Fruit fly (Drosophila melanogaster): ENCODE results near the gene Cyp313a3.

The Cyp313a3 gene

DNA sequence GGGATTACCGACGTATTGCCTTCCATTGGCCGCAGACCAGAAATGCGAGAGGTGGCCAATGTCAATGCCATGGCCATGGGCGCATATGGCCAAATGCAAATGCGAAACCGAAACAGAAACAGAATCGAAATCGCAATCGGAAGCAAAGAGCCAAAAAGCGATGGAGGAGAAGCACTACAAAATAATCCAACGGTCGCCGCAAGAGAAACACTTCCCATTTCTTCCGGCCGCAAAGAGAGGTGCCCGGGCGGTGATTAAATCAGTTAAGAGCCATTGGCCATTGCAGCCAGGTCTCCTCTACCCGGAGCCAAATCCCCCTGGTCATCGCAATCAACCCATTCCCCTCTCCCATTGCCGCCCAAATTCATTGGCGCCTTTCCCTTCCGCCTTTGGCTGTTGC is 24.9 kb downstream of the Cyp313a3 start, which contains the start of gene CG14742:
TSS of gene CG14742 (plus strand) at position 301 of the 400 bp plus-strand sequence.
- TF ChIP-seq CG8159 (tag; optimal IDR thresholded peaks at IDR 0.05) (no peak), CG10348 (GFP tag; IDR thresholded peaks at IDR 0.05) (no peak), CG9948 (tag; optimal IDR thresholded peaks at IDR 0.05) (no peak), Ets98B (GFP tag; IDR thresholded peaks at IDR 0.05) (no peak)

DNA sequence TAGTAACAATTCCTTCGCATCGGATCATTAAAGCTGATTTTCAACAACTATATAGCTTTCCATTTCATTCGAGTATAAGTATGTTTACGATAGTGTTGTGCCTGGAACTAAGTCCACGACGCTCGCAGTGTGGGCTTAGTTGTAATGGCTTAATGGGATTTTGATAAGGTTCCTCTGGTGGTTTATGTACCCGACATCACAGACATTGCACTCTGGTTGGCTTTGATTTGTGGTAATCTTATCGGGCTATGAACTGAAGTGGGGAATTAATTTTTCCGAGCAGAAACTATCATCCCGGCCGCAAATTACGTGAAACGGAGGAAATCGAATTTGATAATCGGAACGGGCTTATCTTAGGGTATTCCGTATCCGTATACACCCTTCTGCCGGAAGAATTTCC is 27.5 kb downstream of the Cyp313a3 start:
- TF ChIP-seq gl (tag; optimal IDR thresholded peaks at IDR 0.05) (no peak), Ets98B (GFP tag; IDR thresholded peaks at IDR 0.05) (no peak), Pif1B (GFP tag; optimal IDR thresholded peaks at IDR 0.05) (no peak), rn (GFP tag; IDR thresholded peaks at IDR 0.05) (no peak), CG15710 (tag; optimal IDR thresholded peaks at IDR 0.05) (no peak), CG17806 (tag; optimal IDR thresholded peaks at IDR 0.05) (no peak), CG32121 (GFP tag; IDR thresholded peaks at IDR 0.05) (no peak), CG12605 (GFP tag; IDR thresholded peaks at IDR 0.05) (no peak), CG4496 (GFP tag; IDR thresholded peaks at IDR 0.05) (no peak)

- TF ChIP-seq Ets98B (GFP tag; IDR thresholded peaks at IDR 0.05) (no peak), CG32121 (GFP tag; IDR thresholded peaks at IDR 0.05) (no peak), CG15710 (tag; optimal IDR thresholded peaks at IDR 0.05) (no peak), CG17806 (tag; optimal IDR thresholded peaks at IDR 0.05) (no peak), Pif1A (GFP tag; optimal IDR thresholded peaks at IDR 0.05) (no peak)
Observed at dm6 chr3R:12210260-12210659, 28.8 kb downstream of the Cyp313a3 start, which contains the start of gene CG4830. Gene CG4830 (minus strand): TSS chr3R:12210360.

dm6 chr3R:12197641-12198040 is 41.4 kb downstream of the Cyp313a3 start, which contains the start of gene Adk1:
Gene Adk1 (plus strand): TSS chr3R:12197941.
- no peak for TF ChIP-seq Ets98B (GFP tag; IDR thresholded peaks at IDR 0.05)
- TF ChIP-seq CG4496 (GFP tag; IDR thresholded peaks at IDR 0.05): no peak
- TF ChIP-seq fd96Ca (GFP tag; IDR thresholded peaks at IDR 0.05): no peak
- no peak for TF ChIP-seq rn (GFP tag; IDR thresholded peaks at IDR 0.05)
- no peak for TF ChIP-seq D1 (tag; optimal IDR thresholded peaks at IDR 0.05)
- TF ChIP-seq Pif1A (GFP tag; optimal IDR thresholded peaks at IDR 0.05): no peak
- no peak for TF ChIP-seq Snoo (tag; optimal IDR thresholded peaks at IDR 0.05)
- no peak for TF ChIP-seq CG8301 (tag; optimal IDR thresholded peaks at IDR 0.05)
- no peak for TF ChIP-seq CG9948 (tag; optimal IDR thresholded peaks at IDR 0.05)
- TF ChIP-seq CG8159 (tag; optimal IDR thresholded peaks at IDR 0.05): no peak
- TF ChIP-seq EcR (GFP tag; optimal IDR thresholded peaks at IDR 0.05): no peak
- TF ChIP-seq CG32121 (GFP tag; IDR thresholded peaks at IDR 0.05): no peak
- TF ChIP-seq CG34367 (tag; optimal IDR thresholded peaks at IDR 0.05): no peak
- no peak for TF ChIP-seq Pif1B (GFP tag; optimal IDR thresholded peaks at IDR 0.05)
- no peak for TF ChIP-seq CG14655 (GFP tag; optimal IDR thresholded peaks at IDR 0.05)
- no peak for TF ChIP-seq CG13204 (GFP tag; optimal IDR thresholded peaks at IDR 0.05)
- no peak for TF ChIP-seq CG17806 (tag; optimal IDR thresholded peaks at IDR 0.05)

DNA sequence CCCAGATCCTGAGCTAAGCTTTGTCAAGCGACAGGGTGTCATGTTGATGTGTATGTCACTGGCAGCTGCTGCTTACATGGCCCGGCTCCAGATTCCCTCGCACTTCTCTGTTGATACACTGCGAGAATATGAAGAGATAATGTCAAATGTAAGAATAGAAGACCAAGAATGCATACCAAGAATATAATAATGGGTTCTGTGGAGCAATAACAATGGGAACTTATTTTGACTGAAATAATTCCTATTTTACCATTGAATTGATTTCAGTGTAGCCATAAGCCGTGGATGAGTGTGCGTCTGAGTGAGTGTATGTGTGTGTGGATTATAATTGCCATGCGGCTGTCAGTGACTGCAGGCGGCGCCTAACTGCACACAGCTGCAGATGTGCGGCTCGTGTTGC is 43.0 kb downstream of the Cyp313a3 start:
- TF ChIP-seq CG8301 (tag; optimal IDR thresholded peaks at IDR 0.05) (no peak), Snoo (tag; optimal IDR thresholded peaks at IDR 0.05) (no peak), Pif1B (GFP tag; optimal IDR thresholded peaks at IDR 0.05) (no peak), CG34367 (tag; optimal IDR thresholded peaks at IDR 0.05) (no peak), CG8159 (tag; optimal IDR thresholded peaks at IDR 0.05) (peak; percentile 53), CG13204 (GFP tag; optimal IDR thresholded peaks at IDR 0.05) (no peak), CG12605 (GFP tag; IDR thresholded peaks at IDR 0.05) (no peak), EcR (GFP tag; optimal IDR thresholded peaks at IDR 0.05) (no peak), CG14655 (GFP tag; optimal IDR thresholded peaks at IDR 0.05) (peak; percentile 37), CG10348 (GFP tag; IDR thresholded peaks at IDR 0.05) (no peak), fd96Ca (GFP tag; IDR thresholded peaks at IDR 0.05) (no peak), CG17806 (tag; optimal IDR thresholded peaks at IDR 0.05) (no peak), rn (GFP tag; IDR thresholded peaks at IDR 0.05) (no peak), D1 (tag; optimal IDR thresholded peaks at IDR 0.05) (no peak), CG4496 (GFP tag; IDR thresholded peaks at IDR 0.05) (0 out of 3 replicates have a peak, but pooled peaks have one; percentile 31), Pif1A (GFP tag; optimal IDR thresholded peaks at IDR 0.05) (peak; percentile 8), gl (tag; optimal IDR thresholded peaks at IDR 0.05) (no peak), CG15710 (tag; optimal IDR thresholded peaks at IDR 0.05) (peak; percentile 55), CG32121 (GFP tag; IDR thresholded peaks at IDR 0.05) (no peak), CG9948 (tag; optimal IDR thresholded peaks at IDR 0.05) (no peak), Ets98B (GFP tag; IDR thresholded peaks at IDR 0.05) (no peak)

DNA sequence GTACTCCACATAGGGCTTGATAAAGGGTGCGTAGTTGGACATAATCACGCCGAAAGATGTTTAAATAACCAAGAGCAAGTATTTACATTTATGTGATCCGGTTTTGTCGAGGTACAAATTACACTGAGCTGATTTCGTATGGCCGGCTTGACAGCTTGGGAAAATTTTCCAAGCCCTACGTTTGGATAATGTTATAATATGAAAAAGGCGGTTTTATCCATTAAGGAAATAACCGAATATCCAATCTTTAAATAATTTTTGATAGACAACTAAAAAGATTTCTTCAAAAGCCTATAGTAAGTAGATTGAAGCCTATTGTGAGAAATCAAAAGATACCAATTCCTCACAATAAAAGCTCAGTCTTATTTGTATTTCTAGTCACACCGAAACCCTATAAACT is 44.2 kb downstream of the Cyp313a3 start, which contains the start of the genes eIF3d2 and CG43450:
TSS of gene eIF3d2 (minus strand) at position 101 of the 400 bp plus-strand sequence.
TSS of gene CG43450 (plus strand) at position 384 of the 400 bp plus-strand sequence.
- TF ChIP-seq CG17806 (tag; optimal IDR thresholded peaks at IDR 0.05) (no peak), fd96Ca (GFP tag; IDR thresholded peaks at IDR 0.05) (no peak), CG32121 (GFP tag; IDR thresholded peaks at IDR 0.05) (no peak), Pif1B (GFP tag; optimal IDR thresholded peaks at IDR 0.05) (no peak), CG15710 (tag; optimal IDR thresholded peaks at IDR 0.05) (no peak), CG12605 (GFP tag; IDR thresholded peaks at IDR 0.05) (no peak), CG4496 (GFP tag; IDR thresholded peaks at IDR 0.05) (no peak), CG9948 (tag; optimal IDR thresholded peaks at IDR 0.05) (no peak)
